Worm (Caenorhabditis elegans) whole organism, L1 larva: ENCODE measurements around the gene srx-47.

Experiments
- Y116A8C.19 ChIP-seq: sonication (generic microtip); optimal IDR thresholded peaks from 2 replicates; lab custom pipeline; 2016; ENCODE audit warnings: missing compliant biosample characterization, missing genetic modification characterization, borderline replicate concordance
- ama-1 ChIP-seq: fragments of 150-350 bp; optimal IDR thresholded peaks from 2 replicates; lab custom pipeline; 2014
- blmp-1 ChIP-seq: fragments of 150-350 bp; optimal IDR thresholded peaks from 2 replicates; lab custom pipeline; 2014; ENCODE audit warnings: missing biosample characterization, missing genetic modification characterization
- egl-27 ChIP-seq, 2 experiments: fragments of 150-350 bp in 1 of 2; sonication (generic microtip); optimal IDR thresholded peaks; 3 replicates each; lab custom pipeline; 2017 to 2018; ENCODE audit warnings: missing biosample characterization in 2 of 2, missing genetic modification characterization in 2 of 2, missing genetic modification reagents in 2 of 2
- fkh-4 ChIP-seq: sonication (generic microtip); optimal IDR thresholded peaks from 2 replicates; lab custom pipeline; 2016; ENCODE audit warnings: missing compliant biosample characterization, missing genetic modification characterization, borderline replicate concordance
- nhr-11 ChIP-seq: fragments of 150-350 bp; optimal IDR thresholded peaks from 2 replicates; lab custom pipeline; 2014; ENCODE audit warnings: missing biosample characterization, missing genetic modification characterization
- nhr-76 ChIP-seq: sonication (generic microtip); optimal IDR thresholded peaks from 2 replicates; lab custom pipeline; 2017; ENCODE audit warnings: missing biosample characterization, missing genetic modification characterization
- nhr-77 ChIP-seq: fragments of 150-350 bp; optimal IDR thresholded peaks from 2 replicates; lab custom pipeline; 2014; ENCODE audit warnings: missing biosample characterization, missing genetic modification characterization
- tlp-1 ChIP-seq: fragments of 150-350 bp; optimal IDR thresholded peaks from 2 replicates; lab custom pipeline; 2014; ENCODE audit warnings: missing biosample characterization, missing genetic modification characterization
- ztf-11 ChIP-seq, 2 experiments: sonication (generic microtip); optimal IDR thresholded peaks; 2 replicates each; lab custom pipeline; 2016 to 2017; ENCODE audit warnings: missing genetic modification characterization in 2 of 2, missing biosample characterization in 1 of 2, missing compliant biosample characterization in 1 of 2

DNA sequence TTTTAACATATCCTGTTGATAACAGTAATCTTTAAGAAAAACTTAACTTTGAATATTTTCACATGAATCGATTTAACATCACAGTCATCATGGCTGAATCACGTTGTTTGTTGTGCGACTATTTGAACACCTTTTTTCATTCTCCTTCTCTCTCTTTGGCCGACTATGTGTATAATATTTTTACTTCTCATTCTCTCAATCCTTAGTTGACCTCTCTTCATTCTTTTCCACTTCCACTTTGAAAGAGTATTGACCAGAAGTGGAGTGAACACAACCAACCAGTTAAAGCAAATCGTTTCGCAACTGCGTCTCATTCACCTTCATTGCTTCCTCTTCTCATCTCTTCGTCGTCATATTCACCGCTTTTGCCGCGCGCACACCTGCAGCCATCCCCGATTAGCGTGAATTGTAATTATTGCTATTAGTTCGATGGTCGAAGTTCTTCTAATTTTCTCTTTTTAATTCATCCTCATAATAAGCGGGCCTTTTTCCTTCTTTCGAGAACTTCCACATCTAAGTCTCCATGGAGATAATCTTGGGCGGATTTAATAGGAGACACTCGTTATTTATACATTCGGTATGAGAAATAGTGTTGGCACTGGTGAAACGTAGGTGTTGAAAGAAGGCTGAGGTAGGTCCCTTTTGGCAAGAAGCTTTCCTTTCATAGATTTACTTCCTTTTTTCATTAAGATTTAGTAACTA, 45.3 kb downstream of the srx-47 start:
- TF ChIP-seq blmp-1 (peak; percentile 62), tlp-1 (tag; lab: Kevin White, UChicago) (no peak), ama-1 (lab: Kevin White, UChicago) (no peak), nhr-77 (tag; lab: Kevin White, UChicago) (no peak), nhr-11 (tag; lab: Kevin White, UChicago) (no peak), nhr-76 (tag; lab: Kevin White, UChicago) (no peak), fkh-4 (tag; lab: Kevin White, UChicago) (no peak), Y116A8C.19 (tag; lab: Kevin White, UChicago) (no peak), egl-27 (tag; optimal IDR thresholded peaks at IDR 0.05; lab: Kevin White, UChicago) (no peak), ztf-11 (tag; optimal IDR thresholded peaks at IDR 0.05; lab: Kevin White, UChicago) (no peak)
